Worm (Caenorhabditis elegans) whole organism, dauer: Measurements from ENCODE around the gene C09F12.3.

Source experiments
- unc-62 ChIP-seq: sonication (generic microtip); optimal IDR thresholded peaks from 2 replicates; lab custom pipeline; 2017; ENCODE audit warnings: missing biosample characterization, missing genetic modification reagents, missing genetic modification characterization

Gene C09F12.3

ce11 chrX:11012337-11012736 lies 30.3 kb downstream of the C09F12.3 start, which contains the start of gene F58A3.3:
Gene F58A3.3, plus strand, starts transcription at chrX:11012637.
- no peak for TF ChIP-seq unc-62 (GFP tag; lab: Kevin White, UChicago)

DNA sequence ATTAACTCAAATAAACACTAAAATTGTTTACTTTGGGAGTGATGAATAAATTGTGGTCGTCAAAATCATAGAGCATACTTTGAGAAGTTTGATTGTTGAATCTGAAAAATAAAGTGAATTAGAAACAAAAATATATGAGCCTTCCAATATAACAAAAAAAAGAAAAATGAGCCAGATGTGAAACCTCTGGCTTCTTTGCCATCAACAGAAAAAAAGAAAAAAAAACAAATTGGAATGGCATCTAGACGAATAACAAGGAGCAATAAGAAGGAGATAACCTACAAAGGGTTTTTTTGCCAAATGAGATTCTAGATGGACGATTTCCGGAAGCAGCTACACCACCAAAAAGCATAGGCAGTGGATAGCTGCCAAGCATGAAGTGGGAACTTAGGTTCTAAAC lies 32.1 kb downstream of the C09F12.3 start, which contains the start of gene F58A3.4:
TSS of gene F58A3.4 (minus strand) at position 101 of the 400 bp plus-strand sequence.
- no peak for TF ChIP-seq unc-62 (GFP tag; lab: Kevin White, UChicago)

- no peak for TF ChIP-seq unc-62 (GFP tag; lab: Kevin White, UChicago)
Observed at ce11 chrX:11008954-11009353, 33.7 kb downstream of the C09F12.3 start, which contains the start of gene ttr-31. Gene ttr-31, minus strand, starts transcription at chrX:11009054.

DNA sequence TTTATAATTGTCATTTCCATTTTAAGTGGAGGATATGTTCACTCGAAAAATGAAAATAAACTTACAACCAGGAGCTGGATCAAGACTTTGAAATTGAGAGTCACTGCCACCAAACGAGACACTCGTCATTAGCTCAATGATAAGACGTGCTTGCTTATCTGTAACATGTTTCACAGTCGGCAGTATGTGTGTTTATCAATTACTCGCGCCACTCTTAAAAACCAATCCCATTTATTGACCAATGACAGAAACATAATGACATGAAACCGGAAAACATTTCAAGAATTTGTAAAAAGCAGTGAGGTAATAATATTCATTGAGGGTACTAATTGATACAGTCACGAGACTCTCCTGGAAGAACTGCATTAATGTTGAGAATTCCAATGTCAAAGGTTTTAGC lies 34.6 kb downstream of the C09F12.3 start, which contains the start of gene del-5:
TSS of gene del-5 (minus strand) at position 130 of the 400 bp plus-strand sequence.
- TF ChIP-seq unc-62 (GFP tag; lab: Kevin White, UChicago), result no peak

DNA sequence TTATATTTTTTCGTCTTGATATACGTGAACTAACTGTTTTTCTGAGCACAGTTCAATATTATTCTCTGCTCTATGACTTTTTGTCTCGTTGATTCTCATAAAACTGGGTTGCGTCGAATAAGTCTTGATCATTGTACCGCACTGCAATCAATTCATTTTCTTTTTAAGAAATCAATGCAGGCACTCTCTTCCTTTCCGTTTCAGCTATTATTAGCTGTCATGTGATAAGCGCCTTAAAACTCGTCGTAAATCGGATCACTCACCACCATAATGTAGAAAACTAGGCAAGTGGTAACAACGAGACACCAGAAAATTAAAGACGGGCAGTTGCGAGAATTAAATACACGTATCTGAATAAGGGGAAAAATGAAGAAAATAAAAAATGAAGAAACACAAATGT lies 35.3 kb downstream of the C09F12.3 start:
- no peak for TF ChIP-seq unc-62 (GFP tag; lab: Kevin White, UChicago)

DNA sequence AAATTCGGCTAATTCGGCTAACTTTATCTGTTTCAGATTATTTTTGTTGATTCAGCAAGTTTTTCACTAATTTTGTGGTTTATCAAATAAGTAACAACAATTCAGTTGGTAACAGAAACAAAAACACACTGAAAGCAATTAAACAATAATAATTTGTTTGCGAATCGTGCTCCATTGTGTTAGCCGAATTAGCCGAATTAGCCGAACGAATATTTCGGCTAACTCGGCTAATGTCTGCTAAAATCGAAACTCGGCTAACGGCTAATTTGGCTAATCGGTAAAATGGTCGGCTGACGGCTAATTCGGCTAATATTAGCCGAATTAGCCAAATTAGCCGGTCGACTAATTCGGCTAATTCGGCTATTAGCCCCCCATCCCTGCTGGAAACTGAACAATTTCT lies 39.0 kb downstream of the C09F12.3 start:
- TF ChIP-seq unc-62 (GFP tag; lab: Kevin White, UChicago), result no peak

DNA sequence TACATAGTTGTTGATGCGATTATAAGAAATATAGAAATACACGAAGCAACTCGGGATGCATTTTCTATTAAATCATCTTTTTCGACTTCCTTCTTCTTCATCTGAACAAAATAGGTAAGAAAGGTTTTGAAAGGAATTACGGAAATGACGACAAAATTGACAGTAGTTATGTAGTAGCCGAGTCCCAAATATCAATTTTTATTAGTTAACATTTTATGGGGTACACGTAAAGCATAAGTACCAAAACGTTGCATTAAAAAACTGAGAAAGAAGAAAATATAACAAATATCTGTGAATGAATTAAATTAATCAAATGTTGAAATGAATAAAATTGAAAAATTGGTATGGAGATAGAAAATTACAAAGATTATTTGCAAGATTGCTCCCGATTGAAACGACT lies 40.9 kb downstream of the C09F12.3 start, which contains the start of gene col-177:
TSS of gene col-177 (minus strand) at position 101 of the 400 bp plus-strand sequence.
- TF ChIP-seq unc-62 (GFP tag; lab: Kevin White, UChicago), result no peak

ce11 chrX:10999176-10999575 lies 43.5 kb downstream of the C09F12.3 start, which contains the start of gene F59F3.6:
Gene F59F3.6, minus strand, starts transcription at chrX:10999276.
- TF ChIP-seq unc-62 (GFP tag; lab: Kevin White, UChicago), result no peak

ce11 chrX:10992177-10992576 lies 50.5 kb downstream of the C09F12.3 start, which contains the start of gene ver-3:
Gene ver-3, plus strand, starts transcription at chrX:10992477.
- no peak for TF ChIP-seq unc-62 (GFP tag; lab: Kevin White, UChicago)

DNA sequence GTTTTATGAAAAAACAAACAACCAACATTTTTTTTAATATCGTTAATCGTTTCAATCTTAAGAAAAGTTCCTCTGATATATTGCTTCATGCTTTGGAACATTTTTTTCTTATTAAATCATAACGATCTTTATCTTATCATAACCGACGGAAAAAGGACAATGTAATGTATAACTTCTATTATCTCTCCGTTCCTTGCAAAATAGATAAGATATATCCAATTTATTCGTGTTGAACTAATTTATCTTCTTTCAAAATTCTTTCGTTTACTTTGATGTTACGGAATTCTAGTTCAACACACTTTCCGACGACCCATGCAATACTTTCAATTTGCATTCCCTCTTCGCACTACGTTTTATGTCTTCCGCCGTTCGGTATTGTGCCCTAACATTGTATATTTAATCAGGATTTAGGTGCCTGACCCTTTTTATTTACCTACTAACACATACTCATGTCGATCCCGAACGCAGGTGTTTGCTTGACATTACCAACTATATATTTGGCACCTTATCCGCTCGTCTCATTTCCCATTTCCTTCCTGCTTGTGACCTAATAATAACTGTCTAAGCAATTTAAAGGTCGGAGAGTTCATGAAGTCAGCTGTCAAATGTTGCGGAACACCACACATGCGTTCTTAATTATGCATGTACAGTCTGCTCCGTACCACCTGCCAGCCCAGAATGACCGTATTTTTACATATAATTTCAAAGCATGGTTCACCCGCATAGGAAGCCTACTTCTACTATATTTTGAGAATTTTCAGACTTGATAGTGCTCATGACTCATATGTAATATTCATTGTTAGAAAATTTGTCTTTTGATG lies 51.1 kb downstream of the C09F12.3 start:
- no peak for TF ChIP-seq unc-62 (GFP tag; lab: Kevin White, UChicago)

ce11 chrX:10990855-10991176 lies 51.9 kb downstream of the C09F12.3 start:
- TF ChIP-seq unc-62 (GFP tag; lab: Kevin White, UChicago), result no peak
